Fruit fly (Drosophila melanogaster) whole organism, wandering third instar larva: Measurements from ENCODE around the gene Ir7c.

ENCODE experiments used
- Abd-B ChIP-seq: fragments of >200 bp; optimal IDR thresholded peaks from 2 replicates; lab custom pipeline; 2017; ENCODE audit warnings: missing biosample characterization, missing genetic modification characterization
- Hr78 ChIP-seq: fragments of >200 bp; optimal IDR thresholded peaks from 2 replicates; lab custom pipeline; 2017; ENCODE audit warnings: missing biosample characterization, missing genetic modification characterization
- N ChIP-seq: fragments of >200 bp; optimal IDR thresholded peaks from 2 replicates; lab custom pipeline; 2018; ENCODE audit warnings: missing biosample characterization, missing external identifiers, missing genetic modification characterization
- Sp1 ChIP-seq: fragments of 200-800 bp; sonication (Bioruptor generic); optimal IDR thresholded peaks from 3 replicates; lab custom pipeline; 2019; ENCODE audit warnings: missing biosample characterization, mild to moderate bottlenecking, missing genetic modification characterization, moderate library complexity
- br ChIP-seq: fragments of 200-800 bp; sonication (Bioruptor generic); optimal IDR thresholded peaks from 2 replicates; lab custom pipeline; 2016; ENCODE audit warnings: missing biosample characterization, missing genetic modification characterization
- h ChIP-seq: fragments of 200-800 bp; sonication (Bioruptor generic); optimal IDR thresholded peaks from 3 replicates; lab custom pipeline; 2016; ENCODE audit warnings: missing biosample characterization, mild to moderate bottlenecking, missing genetic modification characterization
- pan ChIP-seq: fragments of >200 bp; optimal IDR thresholded peaks from 2 replicates; lab custom pipeline; 2017
- psq ChIP-seq: fragments of 200-800 bp; sonication (Bioruptor generic); optimal IDR thresholded peaks from 3 replicates; lab custom pipeline; 2017; ENCODE audit warnings: missing biosample characterization, mild to moderate bottlenecking, missing genetic modification characterization, moderate library complexity
- tai ChIP-seq: sonication (Bioruptor generic); optimal IDR thresholded peaks from 2 replicates; lab custom pipeline; 2016; ENCODE audit warnings: missing biosample characterization, missing genetic modification characterization
- usp ChIP-seq: fragments of >200 bp; optimal IDR thresholded peaks from 2 replicates; lab custom pipeline; 2017; ENCODE audit warnings: missing biosample characterization, missing genetic modification characterization

DNA sequence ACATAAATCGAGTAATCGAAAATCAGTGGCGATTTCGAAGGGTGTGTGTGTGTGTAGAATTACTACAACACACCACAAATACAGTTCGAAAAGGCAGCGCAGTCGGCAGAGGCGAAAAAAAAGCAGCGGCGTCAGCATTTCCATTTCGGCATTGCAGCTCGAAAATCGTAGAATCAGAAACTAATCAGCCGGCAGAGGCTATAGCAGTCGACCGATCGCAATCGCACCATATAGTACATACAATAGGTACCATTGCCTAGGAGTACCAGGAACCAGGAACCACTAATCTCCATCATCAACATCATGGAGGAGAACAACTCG lies 34.8 kb downstream of the Ir7c start:
- TF ChIP-seq Abd-B (GFP tag; lab: Kevin White, UChicago): no peak
- TF ChIP-seq br (GFP tag; lab: Kevin White, UChicago): no peak
- no peak for TF ChIP-seq usp
- no peak for TF ChIP-seq psq (GFP tag; lab: Kevin White, UChicago)
- TF ChIP-seq pan: no peak
- TF ChIP-seq N: no peak
- TF ChIP-seq Hr78 (GFP tag; lab: Kevin White, UChicago): no peak
- no peak for TF ChIP-seq h (GFP tag; lab: Kevin White, UChicago)
- no peak for TF ChIP-seq tai
- TF ChIP-seq Sp1 (GFP tag; lab: Kevin White, UChicago): no peak
